Fruit fly (Drosophila melanogaster): ENCODE results near the gene Stip1.

Gene Stip1

DNA sequence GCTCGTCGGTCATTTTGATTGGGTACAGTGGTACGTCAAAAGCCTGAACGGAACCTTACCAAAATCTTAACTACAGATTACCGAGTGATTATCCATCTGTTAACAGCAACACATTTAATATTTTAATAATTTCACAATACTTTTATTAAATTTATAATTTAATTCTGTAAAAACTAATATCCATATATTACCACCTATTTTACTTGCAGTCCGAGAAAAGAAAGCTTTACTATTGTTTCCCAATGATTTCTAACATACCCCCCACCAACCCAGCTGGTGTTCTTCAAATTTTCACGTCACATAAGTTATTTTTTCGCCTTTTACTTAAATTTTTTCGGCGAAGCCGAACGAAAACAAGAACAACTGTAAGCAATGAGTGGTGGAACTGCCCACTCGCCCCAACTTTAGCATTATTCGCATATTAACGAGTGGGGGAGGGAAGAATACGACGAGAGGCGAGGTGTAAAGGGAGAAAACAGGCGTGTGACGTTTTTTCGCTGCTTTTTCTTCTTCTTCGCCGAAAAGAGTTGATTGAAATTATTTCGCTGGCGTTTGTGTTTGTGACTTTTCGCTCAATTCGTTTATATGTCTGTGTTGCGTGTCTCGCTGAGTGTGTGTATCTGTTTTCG is 47.0 kb upstream of the Stip1 start (continued):
- TF ChIP-seq CG10543 (GFP tag; optimal IDR thresholded peaks at IDR 0.05) (peak; percentile 78), CG31441 (GFP tag; IDR thresholded peaks at IDR 0.05) (peak; percentile 70), al (GFP tag; IDR thresholded peaks at IDR 0.05) (peak; percentile 29; the same call in 1 of the 2 replicates), CG3847 (GFP tag; IDR thresholded peaks at IDR 0.05) (peak; percentile 45; the same call in 1 of the 2 replicates), Xbp1 (GFP tag; optimal IDR thresholded peaks at IDR 0.05) (peak; percentile 48), CG2129 (GFP tag; IDR thresholded peaks at IDR 0.05; ENCODE audit: partially characterized antibody) (no peak), Fer3 (tag; optimal IDR thresholded peaks at IDR 0.05) (peak; percentile 46), esg (GFP tag; conservative IDR thresholded peaks at IDR 0.05) (peak; percentile 37), CG11093 (GFP tag; IDR thresholded peaks at IDR 0.05) (0 out of 3 replicates have a peak, but pooled peaks have one; percentile 40), dmrt11E (tag; optimal IDR thresholded peaks at IDR 0.05) (no peak), CG6254 (GFP tag; optimal IDR thresholded peaks at IDR 0.05) (peak; percentile 20), CG10979 (tag; optimal IDR thresholded peaks at IDR 0.05) (peak; percentile 21), CG8281 (tag; optimal IDR thresholded peaks at IDR 0.05) (peak; percentile 15), CG12155 (GFP tag; optimal IDR thresholded peaks at IDR 0.05) (peak; percentile 99), Atf6 (GFP tag; IDR thresholded peaks at IDR 0.05) (peak; percentile 43; the same call in 1 of the 2 replicates), Hand (GFP tag; optimal IDR thresholded peaks at IDR 0.05) (peak; percentile 37), psq (GFP tag; optimal IDR thresholded peaks at IDR 0.05) (peak; percentile 27), odd (GFP tag; optimal IDR thresholded peaks at IDR 0.05) (peak; percentile 9), CG11695 (GFP tag; IDR thresholded peaks at IDR 0.05) (peak; percentile 57; the same call in 1 of the 3 replicates), danr (GFP tag; IDR thresholded peaks at IDR 0.05) (no peak), Nf-YC (tag; optimal IDR thresholded peaks at IDR 0.05) (peak; percentile 49), p53 (GFP tag; optimal IDR thresholded peaks at IDR 0.05) (no peak), CG42726 (GFP tag; IDR thresholded peaks at IDR 0.05; ENCODE audit: partially characterized antibody) (no peak), Dref (GFP tag; IDR thresholded peaks at IDR 0.05) (no peak), Meics (GFP tag; optimal IDR thresholded peaks at IDR 0.05) (peak; percentile 84), slbo (GFP tag; IDR thresholded peaks at IDR 0.05) (peak; percentile 75), Hmr (GFP tag; optimal IDR thresholded peaks at IDR 0.05) (peak; percentile 83), CG6689 (GFP tag; IDR thresholded peaks at IDR 0.05) (no peak), CG17359 (tag; optimal IDR thresholded peaks at IDR 0.05) (peak; percentile 54), HHEX (GFP tag; optimal IDR thresholded peaks at IDR 0.05) (peak; percentile 73), CG5180 (GFP tag; optimal IDR thresholded peaks at IDR 0.05) (peak; percentile 16), CG3838 (GFP tag; optimal IDR thresholded peaks at IDR 0.05) (peak; percentile 13), CG13296 (GFP tag; optimal IDR thresholded peaks at IDR 0.05) (peak; percentile 58), CG9932 (GFP tag; IDR thresholded peaks at IDR 0.05) (peak; percentile 72), Taf1 (GFP tag; IDR thresholded peaks at IDR 0.05) (peak; percentile 36; the same call in 1 of the 2 replicates), CG15269 (tag; optimal IDR thresholded peaks at IDR 0.05) (peak; percentile 62), Ets65A (GFP tag) (peak; percentile 73), YL-1 (GFP tag; optimal IDR thresholded peaks at IDR 0.05) (no peak), org-1 (GFP tag; optimal IDR thresholded peaks at IDR 0.05) (peak; percentile 66), fd64A (GFP tag; optimal IDR thresholded peaks at IDR 0.05) (no peak), CG16813 (GFP tag; IDR thresholded peaks at IDR 0.05; ENCODE audit: partially characterized antibody) (no peak), mam (GFP tag; optimal IDR thresholded peaks at IDR 0.05) (peak; percentile 33)
